Fruit fly (Drosophila melanogaster) whole organism, adult: ENCODE data around the gene CG33099.

Experiments
- CG12768 ChIP-seq: fragments of 200-800 bp; sonication (Bioruptor generic); optimal IDR thresholded peaks from 2 replicates; lab custom pipeline; 2017; ENCODE audit warnings: missing biosample characterization, missing genetic modification characterization, mild to moderate bottlenecking, moderate library complexity, missing genetic modification reagents
- Clk ChIP-seq: fragments of 200-800 bp; sonication (Bioruptor generic); optimal IDR thresholded peaks from 2 replicates; lab custom pipeline; 2017; ENCODE audit warnings: missing biosample characterization, missing genetic modification characterization
- bab1 ChIP-seq: fragments of 200-800 bp; sonication (Bioruptor generic); optimal IDR thresholded peaks from 3 replicates; lab custom pipeline; 2019; ENCODE audit warnings: missing biosample characterization, mild to moderate bottlenecking, missing genetic modification characterization, moderate library complexity
- cic ChIP-seq: fragments of 200-800 bp; sonication (Bioruptor generic); optimal IDR thresholded peaks from 2 replicates; lab custom pipeline; 2017; ENCODE audit warnings: missing biosample characterization, mild to moderate bottlenecking, missing genetic modification characterization, moderate library complexity
- kay ChIP-seq: fragments of 200-800 bp; sonication (Bioruptor generic); peaks from one replicate; lab custom pipeline; 2016; ENCODE audit warnings: missing biosample characterization, missing genetic modification characterization, borderline replicate concordance
- pad ChIP-seq: fragments of 200-800 bp; sonication (Bioruptor generic); optimal IDR thresholded peaks from 3 replicates; lab custom pipeline; 2017; ENCODE audit warnings: missing biosample characterization, missing genetic modification characterization, mild to moderate bottlenecking, moderate library complexity, missing genetic modification reagents

DNA sequence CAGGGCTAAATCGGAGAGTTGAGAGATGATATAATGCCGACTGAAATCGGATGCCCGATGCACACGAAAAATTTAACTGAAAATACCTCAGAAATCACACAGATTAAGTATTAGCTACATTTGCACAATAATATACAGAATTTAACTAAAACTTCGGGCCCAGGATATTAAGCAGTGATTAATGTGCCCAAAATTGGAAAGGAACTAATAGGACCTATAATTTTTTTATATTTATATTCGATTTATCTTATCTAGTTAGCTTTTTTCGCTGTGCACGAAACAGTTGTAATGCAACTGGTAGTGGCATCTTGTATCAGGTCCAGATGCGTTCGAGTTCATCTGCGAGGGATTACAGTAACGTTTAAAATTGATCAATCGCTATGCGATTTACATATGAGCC is 8.5 kb upstream of the CG33099 start:
- TF ChIP-seq pad (GFP tag; lab: Kevin White, UChicago): no peak
- no peak for TF ChIP-seq Clk
- no peak for TF ChIP-seq kay (GFP tag; lab: Kevin White, UChicago)
- TF ChIP-seq cic (GFP tag; lab: Kevin White, UChicago): no peak
- TF ChIP-seq bab1 (GFP tag; lab: Kevin White, UChicago): no peak
- no peak for TF ChIP-seq CG12768 (GFP tag; lab: Kevin White, UChicago)
